Worm (Caenorhabditis elegans): ENCODE measurements around the gene mpst-3.

ce11 chrV:14945124-14945523 lies 49.7 kb downstream of the mpst-3 start:
- TF ChIP-seq Y116A8C.19 (tag; optimal IDR thresholded peaks at IDR 0.05; ENCODE audit: borderline replicate concordance) (no peak), lin-13 (GFP tag; optimal IDR thresholded peaks at IDR 0.05) (no peak), nhr-20 (tag; optimal IDR thresholded peaks at IDR 0.05) (no peak), jun-1 (tag; optimal IDR thresholded peaks at IDR 0.05) (no peak), nhr-47 (tag; optimal IDR thresholded peaks at IDR 0.05) (no peak), ces-1 (GFP tag; optimal IDR thresholded peaks at IDR 0.05) (no peak), dpl-1 (GFP tag; optimal IDR thresholded peaks at IDR 0.05) (no peak), fos-1 (tag; optimal IDR thresholded peaks at IDR 0.05) (no peak), mdl-1 (tag; optimal IDR thresholded peaks at IDR 0.05) (no peak), lsy-2 (tag; optimal IDR thresholded peaks at IDR 0.05) (no peak), elt-3 (tag; optimal IDR thresholded peaks at IDR 0.05) (no peak), unc-86 (tag; optimal IDR thresholded peaks at IDR 0.05) (no peak)
